Worm (Caenorhabditis elegans) whole organism, mixed stage, embryonic: ENCODE measurements around the gene C05D11.8.

Experiments
- mep-1 ChIP-seq: fragments of 150-350 bp; optimal IDR thresholded peaks from 2 replicates; lab custom pipeline; 2017; ENCODE audit warnings: missing biosample characterization, missing genetic modification reagents, missing genetic modification characterization, inconsistent platforms
- nhr-12 ChIP-seq: fragments of 150-350 bp; optimal IDR thresholded peaks from 2 replicates; lab custom pipeline; 2014; ENCODE audit warnings: missing biosample characterization, missing genetic modification characterization
- nhr-237 ChIP-seq: fragments of 150-350 bp; optimal IDR thresholded peaks from 2 replicates; lab custom pipeline; 2014; ENCODE audit warnings: missing biosample characterization, missing genetic modification characterization
- nhr-28 ChIP-seq: fragments of 150-350 bp; optimal IDR thresholded peaks from 2 replicates; lab custom pipeline; 2014; ENCODE audit warnings: missing biosample characterization, missing genetic modification characterization
- nhr-76 ChIP-seq: sonication (generic microtip); optimal IDR thresholded peaks from 2 replicates; lab custom pipeline; 2017; ENCODE audit warnings: missing biosample characterization, missing genetic modification characterization
- pha-4 ChIP-seq: fragments of 150-350 bp; optimal IDR thresholded peaks from 2 replicates; lab custom pipeline; 2018; ENCODE audit warnings: missing biosample characterization, missing genetic modification reagents, missing genetic modification characterization
- ztf-11 ChIP-seq: fragments of 150-350 bp; optimal IDR thresholded peaks from 2 replicates; lab custom pipeline; 2014; ENCODE audit warnings: missing biosample characterization, missing genetic modification characterization

- TF ChIP-seq pha-4 (tag; lab: Kevin White, UChicago) (no peak), ztf-11 (tag; lab: Kevin White, UChicago) (no peak), nhr-237 (tag; lab: Kevin White, UChicago) (no peak), mep-1 (no peak), nhr-28 (no peak), nhr-12 (tag; lab: Kevin White, UChicago) (no peak), nhr-76 (tag; lab: Kevin White, UChicago) (no peak)
Measured at ce11 chrIII:6422721-6423120, 4.4 kb downstream of the C05D11.8 start.
